Worm (Caenorhabditis elegans): Measurements from ENCODE around the gene irg-2.

- TF ChIP-seq hnd-1 (tag; optimal IDR thresholded peaks at IDR 0.05) (no peak), F13C5.2 (tag; optimal IDR thresholded peaks at IDR 0.05) (no peak), ceh-13 (GFP tag; optimal IDR thresholded peaks at IDR 0.05) (no peak), ceh-36 (tag; optimal IDR thresholded peaks at IDR 0.05) (no peak), pes-1 (GFP tag; IDR thresholded peaks at IDR 0.05) (no peak), aly-1 (tag; optimal IDR thresholded peaks at IDR 0.05) (no peak), hmbx-1 (tag; optimal IDR thresholded peaks at IDR 0.05) (no peak), ama-1 (optimal IDR thresholded peaks at IDR 0.05) (no peak), hmg-4 (GFP tag; optimal IDR thresholded peaks at IDR 0.05) (no peak), tbx-37 (GFP tag; conservative IDR thresholded peaks at IDR 0.05) (no peak)
Measured at ce11 chrV:3995838-3996237, 46.1 kb upstream of the irg-2 start, which contains the start of gene srx-62.

All from whole organism, early embryonic.